Worm (Caenorhabditis elegans) whole organism, L4 larva: ENCODE data around the gene C17H11.5.

Experiments used
- F37D6.2 ChIP-seq: sonication (generic microtip); optimal IDR thresholded peaks from 2 replicates; lab custom pipeline; 2016; ENCODE audit warnings: mild to moderate bottlenecking, missing genetic modification characterization, missing compliant biosample characterization
- F44E2.7 ChIP-seq: fragments of 200-800 bp; sonication (Bioruptor generic); IDR thresholded peaks from 2 replicates; pipeline ENCODE4 v2.1.2; 2022; ENCODE audit warnings: missing genetic modification characterization, missing compliant biosample characterization
- T26A8.4 ChIP-seq: fragments of 200-800 bp; sonication (Bioruptor generic); IDR thresholded peaks from 2 replicates; pipeline ENCODE4 v1.3.6; 2022; ENCODE audit warnings: missing genetic modification characterization, missing compliant biosample characterization
- Y48G9A.11 ChIP-seq: fragments of 200-800 bp; sonication (Bioruptor generic); IDR thresholded peaks from 2 replicates; pipeline ENCODE4 v1.3.6; 2022; ENCODE audit warnings: missing genetic modification reagents, missing genetic modification characterization, missing compliant biosample characterization
- Y75B8A.6 ChIP-seq: fragments of 200-800 bp; sonication (Bioruptor generic); IDR thresholded peaks from 2 replicates; pipeline ENCODE4 v1.3.6; 2022; ENCODE audit warnings: missing genetic modification reagents, missing genetic modification characterization, missing compliant biosample characterization
- aha-1 ChIP-seq: fragments of 150-350 bp; peaks from one replicate; lab custom pipeline; 2014; ENCODE audit warnings: missing biosample characterization, missing genetic modification characterization
- aly-2 ChIP-seq: sonication (generic microtip); optimal IDR thresholded peaks from 2 replicates; lab custom pipeline; 2018; ENCODE audit warnings: missing biosample characterization, missing genetic modification characterization
- ama-1 ChIP-seq: fragments of 150-350 bp; optimal IDR thresholded peaks from 2 replicates; lab custom pipeline; 2014; ENCODE audit warnings: inconsistent platforms, mixed read lengths
- attf-4 ChIP-seq: sonication (generic microtip); optimal IDR thresholded peaks from 3 replicates; lab custom pipeline; 2017; ENCODE audit warnings: missing biosample characterization, missing genetic modification characterization
- ceh-28 ChIP-seq: fragments of 150-350 bp; optimal IDR thresholded peaks from 2 replicates; lab custom pipeline; 2014; ENCODE audit warnings: missing biosample characterization, missing genetic modification reagents, missing genetic modification characterization
- ces-1 ChIP-seq: fragments of 150-350 bp; sonication (generic microtip); optimal IDR thresholded peaks from 4 replicates; lab custom pipeline; 2014; ENCODE audit warnings: missing biosample characterization, missing genetic modification reagents, missing genetic modification characterization
- daf-8 ChIP-seq: fragments of 200-800 bp; sonication (Bioruptor generic); IDR thresholded peaks from 2 replicates; pipeline ENCODE4 v1.3.6; 2022; ENCODE audit warnings: missing genetic modification characterization, missing compliant biosample characterization
- dmd-8 ChIP-seq: fragments of 200-800 bp; sonication (Bioruptor generic); IDR thresholded peaks from 2 replicates; pipeline ENCODE4 v1.3.6; 2022; ENCODE audit warnings: missing genetic modification characterization, missing compliant biosample characterization
- duxl-1 ChIP-seq: sonication (generic microtip); optimal IDR thresholded peaks from 2 replicates; lab custom pipeline; 2016; ENCODE audit warnings: mild to moderate bottlenecking, missing genetic modification characterization, moderate library complexity, missing compliant biosample characterization; ENCODE audit not compliant: poor library complexity
- egl-27 ChIP-seq: sonication (generic microtip); optimal IDR thresholded peaks from 3 replicates; lab custom pipeline; 2017; ENCODE audit warnings: missing biosample characterization, missing genetic modification reagents, missing genetic modification characterization
- egl-43 ChIP-seq: fragments of 200-800 bp; sonication (Bioruptor generic); IDR thresholded peaks from 2 replicates; pipeline ENCODE4 v1.3.6; 2022; ENCODE audit warnings: missing genetic modification reagents, missing genetic modification characterization, missing compliant biosample characterization
- gei-8 ChIP-seq: fragments of 200-800 bp; sonication (Bioruptor generic); optimal IDR thresholded peaks from 2 replicates; lab custom pipeline; 2018; ENCODE audit warnings: mild to moderate bottlenecking, missing genetic modification characterization, missing compliant biosample characterization
- lin-1 ChIP-seq: fragments of 200-800 bp; sonication (Bioruptor generic); IDR thresholded peaks from 2 replicates; pipeline ENCODE4 v1.3.6; 2022; ENCODE audit warnings: missing genetic modification reagents, missing genetic modification characterization, missing compliant biosample characterization
- lin-39 ChIP-seq: fragments of 150-350 bp; optimal IDR thresholded peaks from 2 replicates; lab custom pipeline; 2014; ENCODE audit warnings: missing biosample characterization, missing genetic modification reagents, missing genetic modification characterization
- madf-5 ChIP-seq, 2 experiments: fragments of 200-800 bp; sonication (Bioruptor generic); IDR thresholded peaks; 2 replicates each; pipeline ENCODE4 v1.3.6; 2022; ENCODE audit warnings: missing compliant biosample characterization in 2 of 2, missing genetic modification characterization in 2 of 2
- mdl-1 ChIP-seq, 2 experiments: fragments of 150-350 bp in 1 of 2; sonication (generic microtip) in 1 of 2; optimal IDR thresholded peaks; 2 replicates each; lab custom pipeline; 2014 to 2017; ENCODE audit warnings: missing biosample characterization in 2 of 2, missing genetic modification characterization in 2 of 2
- mes-2 ChIP-seq: sonication (generic microtip); optimal IDR thresholded peaks from 2 replicates; lab custom pipeline; 2016; ENCODE audit warnings: missing genotype, mild to moderate bottlenecking, missing genetic modification characterization, missing compliant biosample characterization; ENCODE audit not compliant: poor library complexity, severe bottlenecking
- nhr-10 ChIP-seq: fragments of 150-350 bp; optimal IDR thresholded peaks from 2 replicates; lab custom pipeline; 2014; ENCODE audit warnings: missing biosample characterization, missing genetic modification characterization
- nhr-102 ChIP-seq: sonication (generic microtip); optimal IDR thresholded peaks from 2 replicates; lab custom pipeline; 2016; ENCODE audit warnings: mild to moderate bottlenecking, missing genetic modification characterization, moderate library complexity, missing compliant biosample characterization
- nhr-11 ChIP-seq: fragments of 150-350 bp; optimal IDR thresholded peaks from 2 replicates; lab custom pipeline; 2014; ENCODE audit warnings: missing biosample characterization, missing genetic modification characterization
- nhr-28 ChIP-seq: fragments of 150-350 bp; optimal IDR thresholded peaks from 2 replicates; lab custom pipeline; 2014; ENCODE audit warnings: missing biosample characterization, missing genetic modification characterization
- nhr-76 ChIP-seq: fragments of 150-350 bp; optimal IDR thresholded peaks from 2 replicates; lab custom pipeline; 2014; ENCODE audit warnings: missing biosample characterization, missing genetic modification characterization
- rbr-2 ChIP-seq: sonication (generic microtip); optimal IDR thresholded peaks from 2 replicates; lab custom pipeline; 2016; ENCODE audit warnings: missing genotype, missing genetic modification characterization, missing compliant biosample characterization
- snpc-4 ChIP-seq: fragments of 150-350 bp; optimal IDR thresholded peaks from 2 replicates; lab custom pipeline; 2014; ENCODE audit warnings: missing biosample characterization, missing genetic modification characterization
- spr-1 ChIP-seq: sonication (generic microtip); optimal IDR thresholded peaks from 2 replicates; lab custom pipeline; 2016; ENCODE audit warnings: mild to moderate bottlenecking, missing genetic modification characterization, missing compliant biosample characterization
- spr-3 ChIP-seq: fragments of 200-800 bp; sonication (Bioruptor generic); optimal IDR thresholded peaks from 2 replicates; lab custom pipeline; 2018; ENCODE audit warnings: mild to moderate bottlenecking, missing genetic modification characterization, missing compliant biosample characterization
- unc-130 ChIP-seq: sonication (generic microtip); optimal IDR thresholded peaks from 2 replicates; lab custom pipeline; 2016; ENCODE audit warnings: missing genetic modification reagents, missing genetic modification characterization, missing compliant biosample characterization
- unc-62 ChIP-seq, 3 experiments: fragments of 150-350 bp in 1 of 3; sonication (generic microtip); optimal IDR thresholded peaks in 2 of 3; peaks in 1 of 3; 1 replicate in 1 of 3; 2 replicates in 2 of 3; lab custom pipeline; 2014 to 2017; ENCODE audit warnings: missing biosample characterization in 3 of 3, missing genetic modification characterization in 3 of 3, missing genetic modification reagents in 3 of 3, missing genotype in 1 of 3
- zag-1 ChIP-seq: fragments of 150-350 bp; optimal IDR thresholded peaks from 2 replicates; lab custom pipeline; 2014; ENCODE audit warnings: missing biosample characterization, missing genetic modification characterization
- ztf-7 ChIP-seq: fragments of 150-350 bp; optimal IDR thresholded peaks from 2 replicates; lab custom pipeline; 2014; ENCODE audit warnings: missing biosample characterization, missing genetic modification characterization

Gene C17H11.5

ce11 chrX:8231858-8232257 is 46.9 kb upstream of the C17H11.5 start, which contains the start of gene K02A6.3 (continued):
- no peak for TF ChIP-seq ces-1 (GFP tag; lab: Kevin White, UChicago)
- no peak for TF ChIP-seq lin-39 (tag; lab: Kevin White, UChicago)
- TF ChIP-seq mdl-1 (tag; optimal IDR thresholded peaks at IDR 0.05; lab: Kevin White, UChicago) = peak; percentile 94 to 99
- peak; percentile 3 for TF ChIP-seq spr-1 (tag; lab: Kevin White, UChicago)
- peak; percentile 79 for TF ChIP-seq rbr-2
- peak; percentile 82 for TF ChIP-seq nhr-102
- peak; percentile 78 for TF ChIP-seq ceh-28 (tag; lab: Kevin White, UChicago)
- no peak; the same call in 1 of the 2 replicates for TF ChIP-seq egl-43 (GFP tag; lab: Robert Waterston, UW)
- TF ChIP-seq snpc-4 = no peak
- no peak for TF ChIP-seq F44E2.7 (GFP tag; lab: Robert Waterston, UW)
- TF ChIP-seq duxl-1 (tag; lab: Kevin White, UChicago) = no peak
- peak; percentile 52; the same call in 1 of the 2 replicates for TF ChIP-seq lin-1
- TF ChIP-seq madf-5 (GFP tag; IDR thresholded peaks at IDR 0.05; lab: Robert Waterston, UW) = no peak

- TF ChIP-seq unc-62 (GFP tag; optimal IDR thresholded peaks at IDR 0.05 in 1 of 2; lab: Kevin White, UChicago) (peak in 1 of 2 experiments; percentile 96), unc-62 (tag; optimal IDR thresholded peaks at IDR 0.05; lab: Kevin White, UChicago) (no peak), nhr-11 (no peak), aha-1 (tag; lab: Kevin White, UChicago) (peak; percentile 34)
- TF ChIP-seq, all 104 proteins: peak for 2
Observed at ce11 chrX:8230579-8230978, 45.6 kb upstream of the C17H11.5 start.

DNA sequence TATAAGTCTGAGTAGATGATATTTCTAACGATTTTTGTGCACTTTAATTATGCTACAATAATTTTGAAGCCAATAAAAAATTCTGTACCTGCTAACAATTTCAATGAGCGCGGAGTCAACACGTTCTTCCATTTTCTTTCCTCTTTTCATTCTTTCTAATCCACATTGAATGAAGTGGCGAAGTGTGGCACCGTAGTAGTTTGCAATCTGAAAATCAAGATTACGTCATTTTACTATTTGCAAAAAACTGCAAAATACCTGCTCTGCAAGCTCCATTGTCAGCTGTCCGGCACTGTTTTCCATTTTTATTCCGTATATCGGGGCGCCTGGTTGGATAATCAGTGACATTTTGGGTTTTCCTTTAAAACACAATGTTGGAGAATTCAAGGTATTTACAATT is 44.3 kb upstream of the C17H11.5 start:
- TF ChIP-seq egl-27 (no peak), Y75B8A.6 (GFP tag; lab: Robert Waterston, UW) (no peak), ceh-28 (tag; lab: Kevin White, UChicago) (no peak), gei-8 (GFP tag; lab: Kevin White, UChicago) (no peak), egl-43 (GFP tag; lab: Robert Waterston, UW) (no peak), unc-62 (GFP tag; optimal IDR thresholded peaks at IDR 0.05 in 1 of 2; lab: Kevin White, UChicago) (peak in 1 of 2 experiments; percentile 53), unc-62 (tag; optimal IDR thresholded peaks at IDR 0.05; lab: Kevin White, UChicago) (no peak), ztf-7 (tag; lab: Kevin White, UChicago) (no peak), aly-2 (tag; lab: Kevin White, UChicago) (no peak), lin-1 (no peak), Y48G9A.11 (GFP tag; lab: Robert Waterston, UW) (no peak), aha-1 (tag; lab: Kevin White, UChicago) (peak; percentile 81)

ce11 chrX:8224916-8225315 is 40.0 kb upstream of the C17H11.5 start, which contains the start of gene K02A6.2:
TSS of gene K02A6.2 (minus strand) at chrX:8225016.
- TF ChIP-seq daf-8 (GFP tag; lab: Robert Waterston, UW) (no peak), attf-4 (no peak), lin-1 (no peak), nhr-76 (tag; lab: Kevin White, UChicago) (no peak), zag-1 (tag; lab: Kevin White, UChicago) (no peak), nhr-28 (no peak), snpc-4 (no peak), T26A8.4 (GFP tag; lab: Robert Waterston, UW) (no peak), ama-1 (lab: Kevin White, UChicago) (no peak), mes-2 (no peak), unc-130 (GFP tag; lab: Kevin White, UChicago) (no peak), nhr-10 (tag; lab: Kevin White, UChicago) (no peak), dmd-8 (GFP tag; lab: Robert Waterston, UW) (no peak), ces-1 (GFP tag; lab: Kevin White, UChicago) (no peak), egl-27 (no peak), F37D6.2 (tag; lab: Kevin White, UChicago) (no peak), spr-3 (GFP tag; lab: Kevin White, UChicago) (no peak)
